Worm (Caenorhabditis elegans) whole organism, mixed stage, embryonic: ENCODE measurements around the gene Y45F10B.8.
"Not testable (repeated sequence)": the region's sequence is repeated elsewhere in the genome, so short reads cannot be mapped to it uniquely, and the experiment has no call there.

Experiments used
- M03D4.4 ChIP-seq: sonication (generic microtip); optimal IDR thresholded peaks from 2 replicates; lab custom pipeline; 2017; ENCODE audit warnings: mild to moderate bottlenecking, missing genetic modification characterization, missing compliant biosample characterization
- bed-3 ChIP-seq: fragments of 200-800 bp; sonication (Bioruptor generic); optimal IDR thresholded peaks from 3 replicates; lab custom pipeline; 2018; ENCODE audit warnings: mild to moderate bottlenecking, missing genetic modification characterization, moderate library complexity, missing compliant biosample characterization
- blmp-1 ChIP-seq: fragments of 150-350 bp; optimal IDR thresholded peaks from 2 replicates; lab custom pipeline; 2014; ENCODE audit warnings: missing biosample characterization, missing genetic modification characterization
- ceh-39 ChIP-seq: fragments of 150-350 bp; optimal IDR thresholded peaks from 2 replicates; lab custom pipeline; 2014; ENCODE audit warnings: missing biosample characterization, missing genetic modification characterization
- ceh-43 ChIP-seq: fragments of 200-800 bp; sonication (Bioruptor generic); optimal IDR thresholded peaks from 2 replicates; lab custom pipeline; 2018; ENCODE audit warnings: mild to moderate bottlenecking, missing genetic modification characterization, moderate library complexity, missing compliant biosample characterization
- ceh-83 ChIP-seq: fragments of 200-800 bp; sonication (Bioruptor generic); optimal IDR thresholded peaks from 2 replicates; lab custom pipeline; 2018; ENCODE audit warnings: mild to moderate bottlenecking, missing genetic modification characterization, missing compliant biosample characterization
- ces-1 ChIP-seq: fragments of 150-350 bp; optimal IDR thresholded peaks from 2 replicates; lab custom pipeline; 2014; ENCODE audit warnings: missing biosample characterization, missing genetic modification reagents, missing genetic modification characterization
- cnd-1 ChIP-seq: fragments of 200-800 bp; sonication (Bioruptor generic); optimal IDR thresholded peaks from 2 replicates; lab custom pipeline; 2018; ENCODE audit warnings: mild to moderate bottlenecking, missing genetic modification characterization, missing compliant biosample characterization
- drap-1 ChIP-seq: fragments of 200-800 bp; sonication (Bioruptor generic); optimal IDR thresholded peaks from 3 replicates; lab custom pipeline; 2018; ENCODE audit warnings: mild to moderate bottlenecking, missing genetic modification characterization, missing compliant biosample characterization
- elt-1 ChIP-seq: sonication (generic microtip); optimal IDR thresholded peaks from 2 replicates; lab custom pipeline; 2017; ENCODE audit warnings: missing genetic modification characterization, mild to moderate bottlenecking, missing compliant biosample characterization, antibody characterized with exemption, moderate library complexity, borderline replicate concordance; ENCODE audit not compliant: insufficient read depth
- elt-3 ChIP-seq: fragments of 150-350 bp; optimal IDR thresholded peaks from 2 replicates; lab custom pipeline; 2014; ENCODE audit warnings: missing biosample characterization, missing genetic modification characterization
- flh-1 ChIP-seq: fragments of 200-800 bp; sonication (Bioruptor generic); optimal IDR thresholded peaks from 2 replicates; lab custom pipeline; 2018; ENCODE audit warnings: mild to moderate bottlenecking, missing genetic modification characterization, moderate library complexity, missing compliant biosample characterization
- ham-2 ChIP-seq: fragments of 200-800 bp; sonication (Bioruptor generic); optimal IDR thresholded peaks from 2 replicates; lab custom pipeline; 2018; ENCODE audit warnings: mild to moderate bottlenecking, missing genetic modification characterization, missing compliant biosample characterization
- lin-13 ChIP-seq: fragments of 150-350 bp; optimal IDR thresholded peaks from 2 replicates; lab custom pipeline; 2014; ENCODE audit warnings: missing biosample characterization, missing genetic modification characterization
- lin-32 ChIP-seq: fragments of 200-800 bp; sonication (Bioruptor generic); optimal IDR thresholded peaks from 2 replicates; lab custom pipeline; 2018; ENCODE audit warnings: mild to moderate bottlenecking, missing genetic modification characterization, missing compliant biosample characterization
- lsy-2 ChIP-seq: fragments of 150-350 bp; optimal IDR thresholded peaks from 2 replicates; lab custom pipeline; 2014; ENCODE audit warnings: missing biosample characterization, missing genetic modification characterization
- mab-5 ChIP-seq: fragments of 150-350 bp; optimal IDR thresholded peaks from 2 replicates; lab custom pipeline; 2014; ENCODE audit warnings: missing biosample characterization, missing genetic modification characterization
- mep-1 ChIP-seq: fragments of 150-350 bp; optimal IDR thresholded peaks from 2 replicates; lab custom pipeline; 2017; ENCODE audit warnings: missing biosample characterization, missing genetic modification reagents, missing genetic modification characterization, inconsistent platforms
- mls-2 ChIP-seq: sonication (generic microtip); optimal IDR thresholded peaks from 2 replicates; lab custom pipeline; 2016; ENCODE audit warnings: mild to moderate bottlenecking, missing genetic modification characterization, moderate library complexity, missing compliant biosample characterization
- nhr-12 ChIP-seq: fragments of 150-350 bp; optimal IDR thresholded peaks from 2 replicates; lab custom pipeline; 2014; ENCODE audit warnings: missing biosample characterization, missing genetic modification characterization
- nhr-76 ChIP-seq: sonication (generic microtip); optimal IDR thresholded peaks from 2 replicates; lab custom pipeline; 2017; ENCODE audit warnings: missing biosample characterization, missing genetic modification characterization
- pha-4 ChIP-seq: fragments of 150-350 bp; optimal IDR thresholded peaks from 2 replicates; lab custom pipeline; 2018; ENCODE audit warnings: missing biosample characterization, missing genetic modification reagents, missing genetic modification characterization
- sem-2 ChIP-seq: fragments of 200-800 bp; sonication (Bioruptor generic); optimal IDR thresholded peaks from 2 replicates; lab custom pipeline; 2018; ENCODE audit warnings: mild to moderate bottlenecking, missing genetic modification characterization, missing compliant biosample characterization
- snpc-4 ChIP-seq: fragments of 150-350 bp; optimal IDR thresholded peaks from 2 replicates; lab custom pipeline; 2014; ENCODE audit warnings: missing biosample characterization, missing genetic modification characterization
- sptf-1 ChIP-seq: sonication (generic microtip); optimal IDR thresholded peaks from 2 replicates; lab custom pipeline; 2017; ENCODE audit warnings: mild to moderate bottlenecking, missing genetic modification characterization, moderate library complexity, missing compliant biosample characterization
- tbx-8 ChIP-seq: fragments of 200-800 bp; sonication (Bioruptor generic); optimal IDR thresholded peaks from 2 replicates; lab custom pipeline; 2018; ENCODE audit warnings: mild to moderate bottlenecking, missing genetic modification characterization, moderate library complexity, missing compliant biosample characterization
- unc-120 ChIP-seq: sonication (generic microtip); optimal IDR thresholded peaks from 2 replicates; lab custom pipeline; 2017; ENCODE audit warnings: missing genetic modification characterization, missing compliant biosample characterization; ENCODE audit not compliant: poor library complexity, severe bottlenecking
- unc-39 ChIP-seq: fragments of 150-350 bp; optimal IDR thresholded peaks from 2 replicates; lab custom pipeline; 2014; ENCODE audit warnings: missing biosample characterization, missing genetic modification characterization
- unc-62 ChIP-seq: fragments of 150-350 bp; optimal IDR thresholded peaks from 2 replicates; lab custom pipeline; 2014; ENCODE audit warnings: missing biosample characterization, missing genetic modification reagents, missing genetic modification characterization
- zip-8 ChIP-seq: fragments of 150-350 bp; optimal IDR thresholded peaks from 2 replicates; lab custom pipeline; 2014; ENCODE audit warnings: missing biosample characterization, missing genetic modification characterization
- ztf-11 ChIP-seq: fragments of 150-350 bp; optimal IDR thresholded peaks from 2 replicates; lab custom pipeline; 2014; ENCODE audit warnings: missing biosample characterization, missing genetic modification characterization

Y45F10B.8 gene

ce11 chrIV:13601428-13601827 lies 23.4 kb upstream of the Y45F10B.8 start:
- TF ChIP-seq elt-1: no peak
- no peak for TF ChIP-seq unc-120 (tag; lab: Kevin White, UChicago)
- no peak for TF ChIP-seq ces-1
- no peak for TF ChIP-seq nhr-12 (tag; lab: Kevin White, UChicago)
- TF ChIP-seq bed-3 (GFP tag; lab: Kevin White, UChicago): no peak
- TF ChIP-seq pha-4 (tag; lab: Kevin White, UChicago): no peak
- no peak for TF ChIP-seq sptf-1
- TF ChIP-seq mls-2 (tag; lab: Kevin White, UChicago): no peak
- TF ChIP-seq tbx-8: no peak
- no peak for TF ChIP-seq lin-32
- no peak for TF ChIP-seq unc-39 (tag; lab: Kevin White, UChicago)
- TF ChIP-seq elt-3 (tag; lab: Kevin White, UChicago): no peak
- no peak for TF ChIP-seq unc-62 (GFP tag; lab: Kevin White, UChicago)
- no peak for TF ChIP-seq snpc-4 (tag; lab: Kevin White, UChicago)

ce11 chrIV:13600643-13601042 lies 22.6 kb upstream of the Y45F10B.8 start:
- TF ChIP-seq unc-120 (tag; lab: Kevin White, UChicago): no peak
- no peak for TF ChIP-seq nhr-12 (tag; lab: Kevin White, UChicago)
- TF ChIP-seq ceh-83 (GFP tag; lab: Kevin White, UChicago): no peak
- TF ChIP-seq ham-2 (GFP tag; lab: Kevin White, UChicago): no peak
- TF ChIP-seq ces-1: no peak
- TF ChIP-seq cnd-1 (tag; lab: Kevin White, UChicago): no peak
- no peak for TF ChIP-seq lin-13
- TF ChIP-seq blmp-1 (tag; lab: Kevin White, UChicago): no peak
- TF ChIP-seq nhr-76 (tag; lab: Kevin White, UChicago): no peak
- TF ChIP-seq unc-39 (tag; lab: Kevin White, UChicago): no peak
- TF ChIP-seq M03D4.4: no peak
- no peak for TF ChIP-seq elt-3 (tag; lab: Kevin White, UChicago)
- TF ChIP-seq sptf-1: no peak
- no peak for TF ChIP-seq tbx-8
- no peak for TF ChIP-seq unc-62 (GFP tag; lab: Kevin White, UChicago)
- no peak for TF ChIP-seq mep-1 (tag; lab: Kevin White, UChicago)
- TF ChIP-seq mls-2 (tag; lab: Kevin White, UChicago): no peak
- TF ChIP-seq lsy-2 (tag; lab: Kevin White, UChicago): no peak
- no peak for TF ChIP-seq ceh-43 (GFP tag; lab: Kevin White, UChicago)

- not testable (repeated sequence) for TF ChIP-seq flh-1; snpc-4 (tag; lab: Kevin White, UChicago); ceh-39
These were observed 19.7 kb upstream of the Y45F10B.8 start, which contains the start of gene Y45F10B.9 for ce11 chrIV:13597813-13598212. Y45F10B.9 (minus strand) TSS chrIV:13597913.

ce11 chrIV:13593351-13593750 lies 15.3 kb upstream of the Y45F10B.8 start, which contains the start of gene Y45F10B.3:
Y45F10B.3 (plus strand) TSS chrIV:13593651.
- no peak for TF ChIP-seq elt-3 (tag; lab: Kevin White, UChicago)
- no peak for TF ChIP-seq elt-1
- TF ChIP-seq drap-1: no peak
- no peak for TF ChIP-seq ztf-11 (tag; lab: Kevin White, UChicago)
- no peak for TF ChIP-seq mls-2 (tag; lab: Kevin White, UChicago)
- no peak for TF ChIP-seq unc-120 (tag; lab: Kevin White, UChicago)

ce11 chrIV:13591645-13592044 lies 13.6 kb upstream of the Y45F10B.8 start, which contains the start of gene tsp-5:
tsp-5 (minus strand) TSS chrIV:13591745.
- TF ChIP-seq blmp-1 (tag; lab: Kevin White, UChicago) (no peak), ztf-11 (tag; lab: Kevin White, UChicago) (no peak), zip-8 (tag; lab: Kevin White, UChicago) (no peak), M03D4.4 (no peak), lin-13 (no peak), mab-5 (tag; lab: Kevin White, UChicago) (no peak), unc-39 (tag; lab: Kevin White, UChicago) (no peak), cnd-1 (tag; lab: Kevin White, UChicago) (no peak), sem-2 (GFP tag; lab: Kevin White, UChicago) (no peak), snpc-4 (tag; lab: Kevin White, UChicago) (no peak), bed-3 (GFP tag; lab: Kevin White, UChicago) (no peak), drap-1 (no peak), ceh-43 (GFP tag; lab: Kevin White, UChicago) (no peak), tbx-8 (no peak)
